Fruit fly (Drosophila melanogaster): Measurements from ENCODE around the gene CG34148.

CG34148 gene

dm6 chr3R:21874982-21875466 is 3.5 kb downstream of the CG34148 start, which contains the start of gene CG6656 (continued):
- TF ChIP-seq Hr4 (GFP tag; optimal IDR thresholded peaks at IDR 0.05) (no peak), CG8119 (GFP tag; IDR thresholded peaks at IDR 0.05) (peak; percentile 42; the same call in 2 of the 3 replicates), CG8632 (GFP tag; optimal IDR thresholded peaks at IDR 0.05) (no peak), CG6792 (GFP tag; optimal IDR thresholded peaks at IDR 0.05) (peak; percentile 17), ss (GFP tag; optimal IDR thresholded peaks at IDR 0.05) (peak; percentile 22 to 49), cyc (GFP tag; optimal IDR thresholded peaks at IDR 0.05) (no peak), CG32006 (GFP tag; optimal IDR thresholded peaks at IDR 0.05) (no peak), CG8319 (GFP tag; optimal IDR thresholded peaks at IDR 0.05) (no peak), CG6163 (GFP tag; IDR thresholded peaks at IDR 0.05) (peak; percentile 76; the same call in 2 of the 3 replicates), Ets21C (GFP tag; optimal IDR thresholded peaks at IDR 0.05) (no peak), Hr39 (GFP tag; optimal IDR thresholded peaks at IDR 0.05) (no peak), achi (GFP tag; optimal IDR thresholded peaks at IDR 0.05) (no peak), fkh (GFP tag; optimal IDR thresholded peaks at IDR 0.05) (peak; percentile 47), CG4318 (GFP tag; optimal IDR thresholded peaks at IDR 0.05) (no peak), salr (GFP tag; optimal IDR thresholded peaks at IDR 0.05) (no peak)

dm6 chr3R:21873439-21873838 is 5.0 kb downstream of the CG34148 start, which contains the start of gene CG31178:
Gene CG31178 (plus strand): TSS chr3R:21873739.
- TF ChIP-seq Hr4 (GFP tag; optimal IDR thresholded peaks at IDR 0.05) (no peak), CG8319 (GFP tag; optimal IDR thresholded peaks at IDR 0.05) (no peak), lz (GFP tag; optimal IDR thresholded peaks at IDR 0.05) (no peak), Blimp-1 (GFP tag; optimal IDR thresholded peaks at IDR 0.05) (no peak), CG34406 (GFP tag; optimal IDR thresholded peaks at IDR 0.05) (no peak), Sox14 (GFP tag; optimal IDR thresholded peaks at IDR 0.05) (no peak), CG6276 (GFP tag; optimal IDR thresholded peaks at IDR 0.05) (no peak), spab (GFP tag; optimal IDR thresholded peaks at IDR 0.05) (no peak), Eip78C (GFP tag) (no peak), CG8119 (GFP tag; IDR thresholded peaks at IDR 0.05) (no peak), fd59A (GFP tag; optimal IDR thresholded peaks at IDR 0.05) (no peak), vri (GFP tag; optimal IDR thresholded peaks at IDR 0.05) (no peak), net (GFP tag; optimal IDR thresholded peaks at IDR 0.05) (no peak), Smox (GFP tag; optimal IDR thresholded peaks at IDR 0.05) (no peak), topi (GFP tag; optimal IDR thresholded peaks at IDR 0.05) (no peak)

dm6 chr3R:21871348-21871940 is 7.0 kb downstream of the CG34148 start:
- TF ChIP-seq CG10669 (GFP tag; optimal IDR thresholded peaks at IDR 0.05), result no peak
- TF ChIP-seq Eip78C (GFP tag), result peak; percentile 56
- peak; percentile 73 for TF ChIP-seq fkh (GFP tag; optimal IDR thresholded peaks at IDR 0.05)

- TF ChIP-seq CG3032 (tag; optimal IDR thresholded peaks at IDR 0.05) (peak; percentile 81), cyc (GFP tag; optimal IDR thresholded peaks at IDR 0.05) (peak; percentile 68), CG10631 (GFP tag; optimal IDR thresholded peaks at IDR 0.05) (peak; percentile 77), vri (GFP tag; optimal IDR thresholded peaks at IDR 0.05) (peak; percentile 65), Met (GFP tag; optimal IDR thresholded peaks at IDR 0.05) (peak; percentile 52), topi (GFP tag; optimal IDR thresholded peaks at IDR 0.05) (peak; percentile 67), CG32006 (GFP tag; optimal IDR thresholded peaks at IDR 0.05) (peak; percentile 89), CG3919 (GFP tag; optimal IDR thresholded peaks at IDR 0.05) (peak; percentile 88), achi (GFP tag; optimal IDR thresholded peaks at IDR 0.05) (peak; percentile 79), CG11294 (GFP tag; IDR thresholded peaks at IDR 0.05) (peak; percentile 88), Smox (GFP tag; optimal IDR thresholded peaks at IDR 0.05) (no peak), CG9139 (GFP tag; optimal IDR thresholded peaks at IDR 0.05) (peak; percentile 74), CG11762 (GFP tag; optimal IDR thresholded peaks at IDR 0.05; ENCODE audit: insufficient read depth) (peak; percentile 73), CG6163 (GFP tag; IDR thresholded peaks at IDR 0.05) (peak; percentile 92), fd59A (GFP tag; optimal IDR thresholded peaks at IDR 0.05) (peak; percentile 75), lz (GFP tag; optimal IDR thresholded peaks at IDR 0.05) (peak; percentile 53), fkh (GFP tag; optimal IDR thresholded peaks at IDR 0.05) (peak; percentile 97), Eip93F (GFP tag; optimal IDR thresholded peaks at IDR 0.05) (no peak), acj6 (GFP tag; optimal IDR thresholded peaks at IDR 0.05) (peak; percentile 80), CG7368 (GFP tag; optimal IDR thresholded peaks at IDR 0.05) (peak; percentile 73), Sox14 (GFP tag; optimal IDR thresholded peaks at IDR 0.05) (peak; percentile 66), CG6792 (GFP tag; optimal IDR thresholded peaks at IDR 0.05) (peak; percentile 65), CG6276 (GFP tag; optimal IDR thresholded peaks at IDR 0.05) (peak; percentile 86), CG6808 (GFP tag; optimal IDR thresholded peaks at IDR 0.05) (peak; percentile 75), Hr39 (GFP tag; optimal IDR thresholded peaks at IDR 0.05) (peak; percentile 65), Ets21C (GFP tag; optimal IDR thresholded peaks at IDR 0.05) (peak; percentile 19), CG31627 (GFP tag; optimal IDR thresholded peaks at IDR 0.05) (peak; percentile 56), ss (GFP tag; optimal IDR thresholded peaks at IDR 0.05) (peak; percentile 58 to 76)
Measured at dm6 chr3R:21870158-21870971, 8.1 kb downstream of the CG34148 start, which contains the start of gene CG31431. Gene CG31431 (plus strand): TSS chr3R:21870681.
